Fruit fly (Drosophila melanogaster) whole organism, embryonic: Measurements from ENCODE around the gene CG7518.
A peak's percentile ranks its signal among the peaks of the same experiment; 100 is the strongest.

ENCODE experiments used
- Bgb ChIP-seq: fragments of 200-800 bp; sonication (Bioruptor generic); IDR thresholded peaks from 2 replicates; pipeline ENCODE4 v1.3.6; 2022; ENCODE audit warnings: missing biosample characterization, missing genetic modification characterization; ENCODE audit not compliant: partially characterized antibody
- CG10565 ChIP-seq: fragments of 200-800 bp; sonication (Bioruptor generic); optimal IDR thresholded peaks from 3 replicates; lab custom pipeline; 2016; ENCODE audit warnings: missing biosample characterization, mild to moderate bottlenecking, missing genetic modification characterization
- CG13287 ChIP-seq: fragments of 200-800 bp; sonication (Bioruptor generic); IDR thresholded peaks from 2 replicates; pipeline ENCODE4 v1.3.6; 2022; ENCODE audit warnings: missing biosample characterization, missing genetic modification characterization; ENCODE audit not compliant: partially characterized antibody
- CG14860 ChIP-seq: fragments of 200-800 bp; sonication (Bioruptor generic); IDR thresholded peaks from 3 replicates; pipeline ENCODE4 v1.3.6; 2022; ENCODE audit warnings: missing biosample characterization, missing genetic modification characterization; ENCODE audit not compliant: partially characterized antibody
- CG16813 ChIP-seq: fragments of 200-800 bp; sonication (Bioruptor generic); IDR thresholded peaks from 3 replicates; pipeline ENCODE4 v1.3.6; 2022; ENCODE audit warnings: missing biosample characterization, missing genetic modification characterization; ENCODE audit not compliant: partially characterized antibody
- CG17385 ChIP-seq: fragments of 200-800 bp; sonication (Bioruptor generic); optimal IDR thresholded peaks from 3 replicates; lab custom pipeline; 2018; ENCODE audit warnings: missing biosample characterization, mild to moderate bottlenecking, missing genetic modification characterization
- CG2116 ChIP-seq: fragments of 200-800 bp; sonication (Bioruptor generic); optimal IDR thresholded peaks from 3 replicates; lab custom pipeline; 2018; ENCODE audit warnings: missing biosample characterization, mild to moderate bottlenecking, missing genetic modification characterization
- CG2120 ChIP-seq: fragments of 200-800 bp; sonication (Bioruptor generic); optimal IDR thresholded peaks from 3 replicates; lab custom pipeline; 2016; ENCODE audit warnings: missing biosample characterization, missing genetic modification characterization
- CG2678 ChIP-seq: fragments of 200-800 bp; sonication (Bioruptor generic); optimal IDR thresholded peaks from 3 replicates; lab custom pipeline; 2019; ENCODE audit warnings: missing biosample characterization, mild to moderate bottlenecking, missing genetic modification characterization, moderate library complexity
- CG32772 ChIP-seq: fragments of 200-800 bp; sonication (Bioruptor generic); IDR thresholded peaks from 2 replicates; pipeline ENCODE4 v1.3.6; 2022; ENCODE audit warnings: missing biosample characterization, missing genetic modification characterization
- CG34224 ChIP-seq: fragments of 200-800 bp; sonication (Bioruptor generic); IDR thresholded peaks from 3 replicates; pipeline ENCODE4 v1.3.6; 2022; ENCODE audit warnings: missing biosample characterization, missing genetic modification characterization; ENCODE audit not compliant: partially characterized antibody
- CG34376 ChIP-seq: fragments of 200-800 bp; sonication (Bioruptor generic); optimal IDR thresholded peaks from 2 replicates; lab custom pipeline; 2018; ENCODE audit warnings: missing biosample characterization, mild to moderate bottlenecking, missing genetic modification characterization
- CG3995 ChIP-seq: fragments of 200-800 bp; sonication (Bioruptor generic); optimal IDR thresholded peaks from 3 replicates; lab custom pipeline; 2016; ENCODE audit warnings: missing biosample characterization, missing genetic modification characterization
- CG4282 ChIP-seq: fragments of 200-800 bp; sonication (Bioruptor generic); optimal IDR thresholded peaks from 2 replicates; lab custom pipeline; 2016; ENCODE audit warnings: missing biosample characterization, missing genetic modification characterization
- CG4328 ChIP-seq: fragments of 200-800 bp; sonication (Bioruptor generic); optimal IDR thresholded peaks from 3 replicates; lab custom pipeline; 2017; ENCODE audit warnings: missing biosample characterization, missing genetic modification reagents, missing genetic modification characterization
- CG4360 ChIP-seq: fragments of 200-800 bp; sonication (Bioruptor generic); IDR thresholded peaks from 2 replicates; pipeline ENCODE4 v1.3.6; 2022; ENCODE audit warnings: missing biosample characterization, missing genetic modification characterization
- CG4617 ChIP-seq: fragments of 200-800 bp; sonication (Bioruptor generic); optimal IDR thresholded peaks from 3 replicates; lab custom pipeline; 2016; ENCODE audit warnings: missing biosample characterization, missing genetic modification characterization, borderline replicate concordance
- CG6791 ChIP-seq: fragments of 200-800 bp; sonication (Bioruptor generic); IDR thresholded peaks from 3 replicates; pipeline ENCODE4 v1.3.6; 2022; ENCODE audit warnings: missing biosample characterization, missing genetic modification characterization; ENCODE audit not compliant: partially characterized antibody
- CG9437 ChIP-seq: fragments of 200-800 bp; sonication (Bioruptor generic); optimal IDR thresholded peaks from 2 replicates; lab custom pipeline; 2018; ENCODE audit warnings: missing biosample characterization, mild to moderate bottlenecking, missing genetic modification characterization
- Dll ChIP-seq: fragments of 200-800 bp; sonication (Bioruptor generic); IDR thresholded peaks from 4 replicates; pipeline ENCODE4 v1.3.6; 2022; ENCODE audit warnings: missing biosample characterization, missing genetic modification characterization; ENCODE audit not compliant: partially characterized antibody
- Doc3 ChIP-seq: fragments of 200-800 bp; sonication (Bioruptor generic); IDR thresholded peaks from 3 replicates; pipeline ENCODE4 v1.3.6; 2022; ENCODE audit warnings: missing biosample characterization, missing genetic modification characterization; ENCODE audit not compliant: partially characterized antibody
- Dp ChIP-seq: fragments of 200-800 bp; sonication (Bioruptor generic); optimal IDR thresholded peaks from 2 replicates; lab custom pipeline; 2018; ENCODE audit warnings: missing biosample characterization, mild to moderate bottlenecking, missing genetic modification characterization, moderate library complexity
- E2f2 ChIP-seq: fragments of 200-800 bp; sonication (Bioruptor generic); IDR thresholded peaks from 2 replicates; pipeline ENCODE4 v1.3.6; 2022; ENCODE audit warnings: missing biosample characterization, missing genetic modification characterization
- Elba2 ChIP-seq: fragments of 200-800 bp; sonication (Bioruptor generic); optimal IDR thresholded peaks from 3 replicates; lab custom pipeline; 2016; ENCODE audit warnings: missing biosample characterization, missing genetic modification characterization
- Med ChIP-seq: fragments of 200-800 bp; sonication (Bioruptor generic); peaks from one replicate; lab custom pipeline; 2016; ENCODE audit warnings: missing biosample characterization, missing genetic modification characterization, mild to moderate bottlenecking, inconsistent platforms, moderate library complexity
- Opbp ChIP-seq: fragments of 200-800 bp; sonication (Bioruptor generic); IDR thresholded peaks from 3 replicates; pipeline ENCODE4 v1.3.6; 2022; ENCODE audit warnings: missing biosample characterization, missing genetic modification characterization; ENCODE audit not compliant: partially characterized antibody
- Pdp1 ChIP-seq, 2 experiments: fragments of 200-800 bp; sonication (Bioruptor generic); optimal IDR thresholded peaks; 3 replicates each; lab custom pipeline; 2016; ENCODE audit warnings: missing biosample characterization in 2 of 2, missing genetic modification characterization in 2 of 2, mild to moderate bottlenecking in 1 of 2, moderate library complexity in 1 of 2
- Scr ChIP-seq: fragments of 200-800 bp; sonication (Bioruptor generic); IDR thresholded peaks from 2 replicates; pipeline ENCODE4 v1.3.6; 2022; ENCODE audit warnings: missing biosample characterization, missing genetic modification characterization; ENCODE audit not compliant: partially characterized antibody
- Sin3A ChIP-seq: fragments of >200 bp; optimal IDR thresholded peaks from 2 replicates; lab custom pipeline; 2018
- TFAM ChIP-seq: fragments of 200-800 bp; sonication (Bioruptor generic); optimal IDR thresholded peaks from 2 replicates; lab custom pipeline; 2017; ENCODE audit warnings: missing biosample characterization, missing genetic modification characterization, inconsistent platforms
- Vsx1 ChIP-seq: fragments of 200-800 bp; sonication (Bioruptor generic); optimal IDR thresholded peaks from 2 replicates; lab custom pipeline; 2017; ENCODE audit warnings: missing biosample characterization, mild to moderate bottlenecking, missing genetic modification characterization, missing genetic modification reagents
- abd-A ChIP-seq: fragments of 200-800 bp; sonication (Bioruptor generic); optimal IDR thresholded peaks from 3 replicates; lab custom pipeline; 2019; ENCODE audit warnings: missing biosample characterization, mild to moderate bottlenecking, missing genetic modification characterization, moderate library complexity
- crp ChIP-seq, 2 experiments: fragments of 200-800 bp; sonication (Bioruptor generic); optimal IDR thresholded peaks; 2 replicates in 1 of 2; 3 replicates in 1 of 2; lab custom pipeline; 2017; ENCODE audit warnings: missing biosample characterization in 2 of 2, missing genetic modification characterization in 2 of 2, mild to moderate bottlenecking in 1 of 2, moderate library complexity in 1 of 2
- dan ChIP-seq: fragments of 200-800 bp; sonication (Bioruptor generic); IDR thresholded peaks from 2 replicates; pipeline ENCODE4 v1.3.6; 2022; ENCODE audit warnings: missing biosample characterization, missing genetic modification characterization
- dmrt99B ChIP-seq: fragments of 200-800 bp; sonication (Bioruptor generic); optimal IDR thresholded peaks from 2 replicates; lab custom pipeline; 2018; ENCODE audit warnings: missing biosample characterization, mild to moderate bottlenecking, missing genetic modification characterization, moderate library complexity
- hb ChIP-seq: fragments of 200-800 bp; sonication (Bioruptor generic); IDR thresholded peaks from 3 replicates; pipeline ENCODE4 v1.3.6; 2022; ENCODE audit warnings: missing biosample characterization, missing genetic modification characterization; ENCODE audit not compliant: partially characterized antibody
- inv ChIP-seq: fragments of 200-800 bp; sonication (Bioruptor generic); IDR thresholded peaks from 2 replicates; pipeline ENCODE4 v1.3.6; 2022; ENCODE audit warnings: missing biosample characterization, missing genetic modification characterization; ENCODE audit not compliant: partially characterized antibody
- pzg ChIP-seq: fragments of 200-800 bp; sonication (Bioruptor generic); optimal IDR thresholded peaks from 3 replicates; lab custom pipeline; 2018; ENCODE audit warnings: missing biosample characterization, mild to moderate bottlenecking, missing genetic modification characterization, moderate library complexity
- ranshi ChIP-seq: fragments of 200-800 bp; sonication (Bioruptor generic); IDR thresholded peaks from 2 replicates; pipeline ENCODE4 v1.3.6; 2022; ENCODE audit warnings: missing biosample characterization, missing genetic modification characterization
- sens ChIP-seq: fragments of 200-800 bp; sonication (Bioruptor generic); peaks from one replicate; lab custom pipeline; 2016; ENCODE audit warnings: missing biosample characterization, missing genetic modification characterization
- sna ChIP-seq: fragments of 200-800 bp; sonication (Bioruptor generic); IDR thresholded peaks from 2 replicates; pipeline ENCODE4 v1.3.6; 2022; ENCODE audit warnings: missing biosample characterization, missing genetic modification characterization; ENCODE audit not compliant: partially characterized antibody
- sug ChIP-seq: fragments of 200-800 bp; optimal IDR thresholded peaks from 2 replicates; lab custom pipeline; 2019; ENCODE audit warnings: missing biosample characterization, mild to moderate bottlenecking, missing genetic modification characterization, moderate library complexity
- trem ChIP-seq: fragments of 200-800 bp; optimal IDR thresholded peaks from 3 replicates; lab custom pipeline; 2019; ENCODE audit warnings: missing biosample characterization, mild to moderate bottlenecking, missing genetic modification characterization, moderate library complexity
- ttk ChIP-seq: fragments of 200-800 bp; sonication (Bioruptor generic); IDR thresholded peaks from 2 replicates; pipeline ENCODE4 v2.1.2; 2022; ENCODE audit warnings: missing biosample characterization, missing genetic modification characterization
- zen2 ChIP-seq: fragments of 200-800 bp; sonication (Bioruptor generic); IDR thresholded peaks from 3 replicates; pipeline ENCODE4 v1.3.6; 2022; ENCODE audit warnings: missing biosample characterization, missing genetic modification characterization; ENCODE audit not compliant: partially characterized antibody

CG7518 gene

dm6 chr3R:12993018-12993417 lies 4.9 kb upstream of the CG7518 start, which contains the start of gene yellow-f:
TSS of gene yellow-f (minus strand) at chr3R:12993201.
- TF ChIP-seq CG4328 (GFP tag; lab: Kevin White, UChicago) (no peak), TFAM (no peak), CG2120 (no peak), ttk (GFP tag; lab: Robert Waterston, UW) (no peak), CG4282 (GFP tag; lab: Kevin White, UChicago) (no peak)

dm6 chr3R:12995047-12995446 lies 2.8 kb upstream of the CG7518 start, which contains the start of gene yellow-f2:
TSS of gene yellow-f2 (minus strand) at chr3R:12995147.
- TF ChIP-seq CG17385 (GFP tag; lab: Kevin White, UChicago) (no peak), Elba2 (GFP tag; lab: Kevin White, UChicago) (peak; percentile 72), sug (tag; lab: Kevin White, UChicago) (peak; percentile 38), CG34376 (GFP tag; lab: Kevin White, UChicago) (peak; percentile 11)

dm6 chr3R:12995522-12995921 lies 2.4 kb upstream of the CG7518 start, which contains the start of gene CG7488:
TSS of gene CG7488 (plus strand) at chr3R:12995620.
- peak; percentile 59 for TF ChIP-seq trem (tag; lab: Kevin White, UChicago)
- peak; percentile 92 for TF ChIP-seq CG13287 (GFP tag; lab: Robert Waterston, UW)
- peak; percentile 78; the same call in 2 of the 3 replicates for TF ChIP-seq Opbp (GFP tag; lab: Robert Waterston, UW)
- no peak for TF ChIP-seq CG4360 (GFP tag; lab: Robert Waterston, UW)
- TF ChIP-seq Scr (GFP tag; lab: Robert Waterston, UW): peak; percentile 80
- no peak for TF ChIP-seq CG2678
- TF ChIP-seq abd-A (tag; lab: Kevin White, UChicago): no peak
- TF ChIP-seq Dll: peak; percentile 92
- TF ChIP-seq CG10565 (GFP tag; lab: Kevin White, UChicago): no peak
- no peak for TF ChIP-seq Vsx1 (GFP tag; lab: Kevin White, UChicago)
- no peak for TF ChIP-seq dan (GFP tag; lab: Robert Waterston, UW)
- peak; percentile 84 for TF ChIP-seq zen2
- peak; percentile 75; the same call in 1 of the 3 replicates for TF ChIP-seq hb
- peak; percentile 85 for TF ChIP-seq Bgb (GFP tag; lab: Robert Waterston, UW)
- TF ChIP-seq pzg (GFP tag; lab: Kevin White, UChicago): peak; percentile 48
- TF ChIP-seq CG9437 (GFP tag; lab: Kevin White, UChicago): peak; percentile 25
- no peak for TF ChIP-seq CG32772 (GFP tag; lab: Robert Waterston, UW)
- peak; percentile 38; the same call in 1 of the 2 replicates for TF ChIP-seq inv
- TF ChIP-seq Doc3: peak; percentile 90
- TF ChIP-seq CG2116: peak; percentile 80
- TF ChIP-seq Pdp1 (GFP tag; optimal IDR thresholded peaks at IDR 0.05; lab: Kevin White, UChicago): peak in 1 of 2 experiments; percentile 86
- peak; percentile 91 for TF ChIP-seq E2f2
- TF ChIP-seq CG3995 (GFP tag; lab: Kevin White, UChicago): peak; percentile 81
- TF ChIP-seq ranshi (GFP tag; lab: Robert Waterston, UW): no peak
- peak; percentile 89 for TF ChIP-seq CG6791 (GFP tag; lab: Robert Waterston, UW)
- peak; percentile 92 for TF ChIP-seq sna (GFP tag; lab: Robert Waterston, UW)
- TF ChIP-seq CG34224: peak; percentile 97
- TF ChIP-seq sens (GFP tag; lab: Kevin White, UChicago): peak; percentile 76
- TF ChIP-seq Sin3A (lab: Kevin White, UChicago): peak; percentile 2
- TF ChIP-seq CG34376 (GFP tag; lab: Kevin White, UChicago): no peak
- TF ChIP-seq CG14860 (GFP tag; lab: Robert Waterston, UW): peak; percentile 77
- peak; percentile 70 for TF ChIP-seq CG16813
- TF ChIP-seq Dp (GFP tag; lab: Kevin White, UChicago): peak; percentile 91
- TF ChIP-seq crp (GFP tag; optimal IDR thresholded peaks at IDR 0.05; lab: Kevin White, UChicago): no peak
- TF ChIP-seq CG4617: peak; percentile 30
- peak; percentile 57 for TF ChIP-seq Med (GFP tag; lab: Kevin White, UChicago)
- no peak for TF ChIP-seq dmrt99B (tag; lab: Kevin White, UChicago)
